Worm (Caenorhabditis elegans) whole organism, young adult: ENCODE data around the gene W01B6.4.

Experiments used
- akir-1 ChIP-seq: fragments of 200-800 bp; sonication (Bioruptor generic); optimal IDR thresholded peaks from 2 replicates; lab custom pipeline; 2018; ENCODE audit warnings: mild to moderate bottlenecking, missing genetic modification characterization, moderate library complexity, missing compliant biosample characterization
- ceh-91 ChIP-seq: fragments of 200-800 bp; sonication (Bioruptor generic); IDR thresholded peaks from 2 replicates; pipeline ENCODE4 v1.3.6; 2022; ENCODE audit warnings: missing genetic modification reagents, missing genetic modification characterization, missing compliant biosample characterization
- die-1 ChIP-seq: sonication (generic microtip); optimal IDR thresholded peaks from 2 replicates; lab custom pipeline; 2016; ENCODE audit warnings: missing genotype, mild to moderate bottlenecking, missing genetic modification characterization, missing compliant biosample characterization
- dpff-1 ChIP-seq: sonication (generic microtip); optimal IDR thresholded peaks from 2 replicates; lab custom pipeline; 2017; ENCODE audit warnings: mild to moderate bottlenecking, missing genetic modification characterization, missing compliant biosample characterization
- ets-4 ChIP-seq: fragments of 200-800 bp; sonication (Bioruptor generic); optimal IDR thresholded peaks from 2 replicates; lab custom pipeline; 2018; ENCODE audit warnings: mild to moderate bottlenecking, missing genetic modification characterization, missing compliant biosample characterization
- nfyb-1 ChIP-seq: fragments of 200-800 bp; sonication (Bioruptor generic); IDR thresholded peaks from 2 replicates; pipeline ENCODE4 v1.3.6; 2022; ENCODE audit warnings: missing genetic modification reagents, missing genetic modification characterization, missing compliant biosample characterization
- unc-62 ChIP-seq: fragments of 150-350 bp; optimal IDR thresholded peaks from 2 replicates; lab custom pipeline; 2014; ENCODE audit warnings: missing biosample characterization, missing genetic modification reagents, missing genetic modification characterization
- ztf-25 ChIP-seq: fragments of 200-800 bp; sonication (Bioruptor generic); IDR thresholded peaks from 2 replicates; pipeline ENCODE4 v1.3.6; 2022; ENCODE audit warnings: missing genetic modification reagents, missing genetic modification characterization, missing compliant biosample characterization

ce11 chrIV:10046005-10046404, 29.3 kb upstream of the W01B6.4 start:
- TF ChIP-seq nfyb-1 (GFP tag; lab: Robert Waterston, UW) (no peak), die-1 (tag; lab: Kevin White, UChicago) (no peak), ceh-91 (GFP tag; lab: Robert Waterston, UW) (no peak), dpff-1 (tag; lab: Kevin White, UChicago) (no peak), ets-4 (GFP tag; lab: Kevin White, UChicago) (no peak), unc-62 (GFP tag; lab: Kevin White, UChicago) (no peak), ztf-25 (no peak), akir-1 (no peak)
